Worm (Caenorhabditis elegans) whole organism, L4 larva: ENCODE measurements around the gene Y66C5A.2.
A peak's percentile ranks its signal among the peaks of the same experiment; 100 is the strongest.

Source experiments
- F26F4.8 ChIP-seq: fragments of 200-800 bp; sonication (Bioruptor generic); conservative IDR thresholded peaks from 2 replicates; pipeline ENCODE4 v1.3.6; 2022; ENCODE audit warnings: missing genetic modification characterization, missing compliant biosample characterization
- F37D6.2 ChIP-seq: sonication (generic microtip); optimal IDR thresholded peaks from 2 replicates; lab custom pipeline; 2016; ENCODE audit warnings: mild to moderate bottlenecking, missing genetic modification characterization, missing compliant biosample characterization
- T20F7.1 ChIP-seq: fragments of 200-800 bp; sonication (Bioruptor generic); optimal IDR thresholded peaks from 2 replicates; lab custom pipeline; 2018; ENCODE audit warnings: mild to moderate bottlenecking, missing genetic modification characterization, missing compliant biosample characterization
- Y105C5A.15 ChIP-seq: fragments of 200-800 bp; sonication (Bioruptor generic); IDR thresholded peaks from 2 replicates; pipeline ENCODE4 v1.3.6; 2022; ENCODE audit warnings: missing genetic modification characterization, missing compliant biosample characterization
- Y48G9A.11 ChIP-seq: fragments of 200-800 bp; sonication (Bioruptor generic); IDR thresholded peaks from 2 replicates; pipeline ENCODE4 v1.3.6; 2022; ENCODE audit warnings: missing genetic modification reagents, missing genetic modification characterization, missing compliant biosample characterization
- Y5F2A.4 ChIP-seq: fragments of 200-800 bp; sonication (Bioruptor generic); optimal IDR thresholded peaks from 2 replicates; lab custom pipeline; 2018; ENCODE audit warnings: mild to moderate bottlenecking, missing genetic modification characterization, missing compliant biosample characterization
- ZK337.2 ChIP-seq: fragments of 200-800 bp; sonication (Bioruptor generic); IDR thresholded peaks from 2 replicates; pipeline ENCODE4 v1.3.6; 2022; ENCODE audit warnings: missing genetic modification reagents, missing genetic modification characterization, missing compliant biosample characterization
- ZK546.5 ChIP-seq, 2 experiments: sonication (generic microtip); optimal IDR thresholded peaks; 2 replicates each; lab custom pipeline; 2017; ENCODE audit warnings: missing biosample characterization in 2 of 2, missing genetic modification characterization in 2 of 2
- aly-2 ChIP-seq: sonication (generic microtip); optimal IDR thresholded peaks from 2 replicates; lab custom pipeline; 2018; ENCODE audit warnings: missing biosample characterization, missing genetic modification characterization
- ama-1 ChIP-seq: fragments of 150-350 bp; optimal IDR thresholded peaks from 2 replicates; lab custom pipeline; 2014; ENCODE audit warnings: inconsistent platforms, mixed read lengths
- ceh-20 ChIP-seq: fragments of 200-800 bp; sonication (Bioruptor generic); IDR thresholded peaks from 2 replicates; pipeline ENCODE4 v1.3.6; 2022; ENCODE audit warnings: missing genetic modification reagents, missing genetic modification characterization, missing compliant biosample characterization
- ceh-82 ChIP-seq: sonication (generic microtip); optimal IDR thresholded peaks from 2 replicates; lab custom pipeline; 2017; ENCODE audit warnings: missing biosample characterization, missing genetic modification characterization
- ctbp-1 ChIP-seq: fragments of 200-800 bp; sonication (Bioruptor generic); IDR thresholded peaks from 2 replicates; pipeline ENCODE4 v1.3.6; 2022; ENCODE audit warnings: missing genetic modification reagents, missing genetic modification characterization, missing compliant biosample characterization
- dpl-1 ChIP-seq: fragments of 150-350 bp; optimal IDR thresholded peaks from 2 replicates; lab custom pipeline; 2014; ENCODE audit warnings: missing biosample characterization, missing genetic modification reagents, missing genetic modification characterization
- dve-1 ChIP-seq: sonication (generic microtip); optimal IDR thresholded peaks from 2 replicates; lab custom pipeline; 2017; ENCODE audit warnings: antibody characterized with exemption, mild to moderate bottlenecking, missing genetic modification characterization, missing compliant biosample characterization; ENCODE audit not compliant: insufficient read depth
- fos-1 ChIP-seq: fragments of 150-350 bp; optimal IDR thresholded peaks from 2 replicates; lab custom pipeline; 2014; ENCODE audit warnings: missing biosample characterization, missing genetic modification characterization
- gei-8 ChIP-seq: fragments of 200-800 bp; sonication (Bioruptor generic); optimal IDR thresholded peaks from 2 replicates; lab custom pipeline; 2018; ENCODE audit warnings: mild to moderate bottlenecking, missing genetic modification characterization, missing compliant biosample characterization
- hlh-11 ChIP-seq: fragments of 200-800 bp; sonication (Bioruptor generic); optimal IDR thresholded peaks from 2 replicates; lab custom pipeline; 2018; ENCODE audit warnings: mild to moderate bottlenecking, missing genetic modification characterization, missing compliant biosample characterization
- hmg-1.1 ChIP-seq: fragments of 200-800 bp; sonication (Bioruptor generic); IDR thresholded peaks from 2 replicates; pipeline ENCODE4 v1.3.6; 2022; ENCODE audit warnings: missing genetic modification reagents, missing genetic modification characterization, missing compliant biosample characterization
- lim-7 ChIP-seq: fragments of 200-800 bp; sonication (Bioruptor generic); IDR thresholded peaks from 2 replicates; pipeline ENCODE4 v1.3.6; 2022; ENCODE audit warnings: missing genetic modification characterization, missing compliant biosample characterization
- lin-13 ChIP-seq: fragments of 150-350 bp; optimal IDR thresholded peaks from 2 replicates; lab custom pipeline; 2014; ENCODE audit warnings: missing biosample characterization, missing genetic modification reagents, missing genetic modification characterization
- lir-3 ChIP-seq: sonication (generic microtip); optimal IDR thresholded peaks from 2 replicates; lab custom pipeline; 2016; ENCODE audit warnings: mild to moderate bottlenecking, missing genetic modification characterization, missing compliant biosample characterization
- lsy-2 ChIP-seq, 2 experiments: fragments of 150-350 bp in 1 of 2; sonication (generic microtip) in 1 of 2; optimal IDR thresholded peaks; 2 replicates each; lab custom pipeline; 2014 to 2017; ENCODE audit warnings: missing biosample characterization in 2 of 2, missing genetic modification characterization in 2 of 2
- madf-5 ChIP-seq, 2 experiments: fragments of 200-800 bp; sonication (Bioruptor generic); IDR thresholded peaks; 2 replicates each; pipeline ENCODE4 v1.3.6; 2022; ENCODE audit warnings: missing compliant biosample characterization in 2 of 2, missing genetic modification characterization in 2 of 2
- mep-1 ChIP-seq: fragments of 150-350 bp; sonication (generic microtip); optimal IDR thresholded peaks from 3 replicates; lab custom pipeline; 2014; ENCODE audit warnings: missing biosample characterization, missing genetic modification characterization
- mes-2 ChIP-seq: sonication (generic microtip); optimal IDR thresholded peaks from 2 replicates; lab custom pipeline; 2016; ENCODE audit warnings: missing genotype, mild to moderate bottlenecking, missing genetic modification characterization, missing compliant biosample characterization; ENCODE audit not compliant: poor library complexity, severe bottlenecking
- nhr-11 ChIP-seq: fragments of 150-350 bp; optimal IDR thresholded peaks from 2 replicates; lab custom pipeline; 2014; ENCODE audit warnings: missing biosample characterization, missing genetic modification characterization
- nhr-25 ChIP-seq: sonication (generic microtip); optimal IDR thresholded peaks from 2 replicates; lab custom pipeline; 2017; ENCODE audit warnings: missing genetic modification characterization, mild to moderate bottlenecking, missing compliant biosample characterization, antibody characterized with exemption, moderate library complexity, borderline replicate concordance; ENCODE audit not compliant: insufficient read depth
- nhr-6 ChIP-seq: fragments of 150-350 bp; optimal IDR thresholded peaks from 2 replicates; lab custom pipeline; 2014; ENCODE audit warnings: missing biosample characterization, missing genetic modification characterization
- pha-4 ChIP-seq, 2 experiments: fragments of 150-350 bp in 1 of 2; fragments of 200-800 bp in 1 of 2; sonication (Bioruptor generic) in 1 of 2; IDR thresholded peaks in 1 of 2; optimal IDR thresholded peaks in 1 of 2; 2 replicates each; pipeline versions ENCODE4 v1.3.6 to Lab custom; 2014 to 2022; ENCODE audit warnings: missing genetic modification characterization in 2 of 2, missing genetic modification reagents in 2 of 2, missing biosample characterization in 1 of 2, missing compliant biosample characterization in 1 of 2
- rbr-2 ChIP-seq: sonication (generic microtip); optimal IDR thresholded peaks from 2 replicates; lab custom pipeline; 2016; ENCODE audit warnings: missing genotype, missing genetic modification characterization, missing compliant biosample characterization
- saeg-2 ChIP-seq: fragments of 200-800 bp; sonication (Bioruptor generic); IDR thresholded peaks from 2 replicates; pipeline ENCODE4 v1.3.6; 2022; ENCODE audit warnings: missing genetic modification reagents, missing genetic modification characterization, missing compliant biosample characterization
- snpc-1.2 ChIP-seq: fragments of 200-800 bp; sonication (Bioruptor generic); IDR thresholded peaks from 2 replicates; pipeline ENCODE4 v1.3.6; 2022; ENCODE audit warnings: missing genetic modification reagents, missing genetic modification characterization, missing compliant biosample characterization
- snpc-4 ChIP-seq: fragments of 150-350 bp; optimal IDR thresholded peaks from 2 replicates; lab custom pipeline; 2014; ENCODE audit warnings: missing biosample characterization, missing genetic modification characterization
- spr-3 ChIP-seq: fragments of 200-800 bp; sonication (Bioruptor generic); optimal IDR thresholded peaks from 2 replicates; lab custom pipeline; 2018; ENCODE audit warnings: mild to moderate bottlenecking, missing genetic modification characterization, missing compliant biosample characterization
- tag-97 ChIP-seq: fragments of 200-800 bp; sonication (Bioruptor generic); IDR thresholded peaks from 2 replicates; pipeline ENCODE4 v1.3.6; 2022; ENCODE audit warnings: missing genetic modification characterization, missing compliant biosample characterization
- tra-1 ChIP-seq: fragments of 200-800 bp; sonication (Bioruptor generic); IDR thresholded peaks from 2 replicates; pipeline ENCODE4 v1.3.6; 2022; ENCODE audit warnings: missing genetic modification reagents, missing genetic modification characterization, missing compliant biosample characterization
- unc-130 ChIP-seq: sonication (generic microtip); optimal IDR thresholded peaks from 2 replicates; lab custom pipeline; 2016; ENCODE audit warnings: missing genetic modification reagents, missing genetic modification characterization, missing compliant biosample characterization
- unc-39 ChIP-seq: sonication (generic microtip); optimal IDR thresholded peaks from 2 replicates; lab custom pipeline; 2017; ENCODE audit warnings: missing biosample characterization, missing genetic modification characterization
- unc-62 ChIP-seq, 3 experiments: fragments of 150-350 bp in 1 of 3; sonication (generic microtip); optimal IDR thresholded peaks in 2 of 3; peaks in 1 of 3; 1 replicate in 1 of 3; 2 replicates in 2 of 3; lab custom pipeline; 2014 to 2017; ENCODE audit warnings: missing biosample characterization in 3 of 3, missing genetic modification characterization in 3 of 3, missing genetic modification reagents in 3 of 3, missing genotype in 1 of 3
- vab-7 ChIP-seq: fragments of 200-800 bp; sonication (Bioruptor generic); IDR thresholded peaks from 2 replicates; pipeline ENCODE4 v1.3.6; 2022; ENCODE audit warnings: missing genetic modification reagents, missing genetic modification characterization, missing compliant biosample characterization
- zag-1 ChIP-seq: fragments of 150-350 bp; optimal IDR thresholded peaks from 2 replicates; lab custom pipeline; 2014; ENCODE audit warnings: missing biosample characterization, missing genetic modification characterization
- zip-11 ChIP-seq: fragments of 200-800 bp; sonication (Bioruptor generic); IDR thresholded peaks from 2 replicates; pipeline ENCODE4 v1.3.6; 2022; ENCODE audit warnings: missing genetic modification characterization, missing compliant biosample characterization
- zip-2 ChIP-seq: fragments of 150-350 bp; optimal IDR thresholded peaks from 2 replicates; lab custom pipeline; 2014; ENCODE audit warnings: missing biosample characterization, missing genetic modification characterization
- ztf-11 ChIP-seq: fragments of 150-350 bp; optimal IDR thresholded peaks from 2 replicates; lab custom pipeline; 2014; ENCODE audit warnings: missing biosample characterization, missing genetic modification characterization
- ztf-7 ChIP-seq: fragments of 150-350 bp; optimal IDR thresholded peaks from 2 replicates; lab custom pipeline; 2014; ENCODE audit warnings: missing biosample characterization, missing genetic modification characterization

Gene Y66C5A.2

ce11 chrX:14478193-14478592 is 17.7 kb downstream of the Y66C5A.2 start (continued):
- TF ChIP-seq mes-2 (tag; lab: Kevin White, UChicago) (peak; percentile 54), unc-39 (tag; lab: Kevin White, UChicago) (no peak), ceh-82 (tag; lab: Kevin White, UChicago) (no peak), Y48G9A.11 (no peak), pha-4 (GFP tag; IDR thresholded peaks at IDR 0.05; lab: Robert Waterston, UW) (no peak), pha-4 (tag; optimal IDR thresholded peaks at IDR 0.05; lab: Kevin White, UChicago) (no peak), ZK337.2 (no peak), fos-1 (no peak), Y5F2A.4 (GFP tag; lab: Kevin White, UChicago) (no peak), snpc-4 (peak; percentile 87), F37D6.2 (tag; lab: Kevin White, UChicago) (peak; percentile 65), madf-5 (GFP tag; IDR thresholded peaks at IDR 0.05; lab: Robert Waterston, UW) (no peak), spr-3 (GFP tag; lab: Kevin White, UChicago) (no peak), aly-2 (tag; lab: Kevin White, UChicago) (no peak), ztf-11 (tag; lab: Kevin White, UChicago) (no peak), dpl-1 (no peak), vab-7 (GFP tag; lab: Robert Waterston, UW) (no peak), gei-8 (GFP tag; lab: Kevin White, UChicago) (no peak), rbr-2 (tag; lab: Kevin White, UChicago) (no peak), lsy-2 (tag; optimal IDR thresholded peaks at IDR 0.05; lab: Kevin White, UChicago) (peak in 1 of 2 experiments; percentile 73), lir-3 (tag; lab: Kevin White, UChicago) (no peak), hmg-1.1 (GFP tag; lab: Robert Waterston, UW) (peak; percentile 48), tra-1 (no peak), F26F4.8 (GFP tag; lab: Robert Waterston, UW) (no peak), hlh-11 (tag; lab: Kevin White, UChicago) (no peak), Y105C5A.15 (GFP tag; lab: Robert Waterston, UW) (no peak), ztf-7 (tag; lab: Kevin White, UChicago) (no peak), ama-1 (no peak), dve-1 (tag; lab: Kevin White, UChicago) (peak; percentile 51), unc-130 (no peak), ctbp-1 (GFP tag; lab: Robert Waterston, UW) (no peak), nhr-11 (tag; lab: Kevin White, UChicago) (no peak)

DNA sequence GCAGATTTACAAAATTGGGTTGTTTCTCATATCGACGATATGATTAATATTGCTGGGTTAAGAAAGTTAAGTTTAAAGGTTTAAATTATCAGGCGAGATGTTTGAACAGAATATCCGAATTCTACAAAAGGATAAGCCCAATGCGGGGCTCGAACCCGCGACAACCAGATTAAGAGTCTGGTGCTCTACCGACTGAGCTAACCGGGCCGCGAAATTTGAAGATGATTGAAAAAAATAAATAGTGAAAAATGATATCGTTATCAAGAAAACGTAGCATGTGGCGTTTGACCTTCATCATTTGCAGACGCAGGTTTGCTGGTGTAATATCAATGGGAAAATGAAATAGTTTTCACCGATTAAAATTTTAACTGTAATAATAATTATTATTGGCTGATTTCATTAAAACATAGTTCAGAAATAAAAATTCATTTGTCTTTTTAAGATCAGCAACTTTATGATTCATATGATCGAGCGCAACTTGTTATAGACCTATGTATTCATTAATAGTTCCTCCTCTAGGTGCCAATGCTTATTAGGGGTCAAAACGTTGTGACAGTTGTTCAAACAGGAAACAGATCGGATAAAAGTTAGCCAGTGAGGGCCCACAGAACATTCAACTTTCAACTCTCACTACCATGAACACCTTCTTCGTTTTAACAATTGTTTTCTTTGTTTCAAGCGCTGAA is 18.4 kb downstream of the Y66C5A.2 start, which contains the start of gene M163.11:
TSS of gene M163.11 (plus strand) at position 636 of the 686 bp plus-strand sequence.
- no peak for TF ChIP-seq lir-3 (tag; lab: Kevin White, UChicago)
- TF ChIP-seq tag-97 (GFP tag; lab: Robert Waterston, UW) = no peak
- peak; percentile 24 for TF ChIP-seq hmg-1.1 (GFP tag; lab: Robert Waterston, UW)
- no peak for TF ChIP-seq zag-1 (tag; lab: Kevin White, UChicago)
- no peak for TF ChIP-seq unc-39 (tag; lab: Kevin White, UChicago)
- peak; percentile 43 for TF ChIP-seq T20F7.1 (GFP tag; lab: Kevin White, UChicago)
- TF ChIP-seq nhr-25 (tag; lab: Kevin White, UChicago) = peak; percentile 30
- no peak for TF ChIP-seq ZK546.5 (tag; optimal IDR thresholded peaks at IDR 0.05; lab: Kevin White, UChicago)
- TF ChIP-seq Y48G9A.11 = peak; percentile 55
- peak; percentile 81 for TF ChIP-seq lim-7 (GFP tag; lab: Robert Waterston, UW)
- TF ChIP-seq mes-2 (tag; lab: Kevin White, UChicago) = peak; percentile 68
- peak; percentile 38 for TF ChIP-seq mep-1 (tag; lab: Kevin White, UChicago)
- TF ChIP-seq zip-11 (GFP tag; lab: Robert Waterston, UW) = no peak
- TF ChIP-seq spr-3 (GFP tag; lab: Kevin White, UChicago) = peak; percentile 55
- TF ChIP-seq lin-13 (GFP tag; lab: Kevin White, UChicago) = peak; percentile 27
- 0 out of 2 replicates have a peak, but pooled peaks have one; percentile 62 for TF ChIP-seq saeg-2
- TF ChIP-seq snpc-4 = no peak
- peak; percentile 77 for TF ChIP-seq snpc-1.2 (GFP tag; lab: Robert Waterston, UW)
- no peak for TF ChIP-seq nhr-6 (tag; lab: Kevin White, UChicago)
- TF ChIP-seq unc-62 (GFP tag; optimal IDR thresholded peaks at IDR 0.05 in 1 of 2; lab: Kevin White, UChicago) = peak in 1 of 2 experiments; percentile 39
- no peak for TF ChIP-seq unc-62 (tag; optimal IDR thresholded peaks at IDR 0.05; lab: Kevin White, UChicago)
- TF ChIP-seq F37D6.2 (tag; lab: Kevin White, UChicago) = no peak
- TF ChIP-seq fos-1 = no peak
- TF ChIP-seq F26F4.8 (GFP tag; lab: Robert Waterston, UW) = peak; percentile 82; the same call in 1 of the 2 replicates
- peak; percentile 54; the same call in 1 of the 2 replicates for TF ChIP-seq ceh-20 (GFP tag; lab: Robert Waterston, UW)
- TF ChIP-seq ama-1 = no peak
- TF ChIP-seq gei-8 (GFP tag; lab: Kevin White, UChicago) = peak; percentile 23
- TF ChIP-seq zip-2 (tag; lab: Kevin White, UChicago) = peak; percentile 61
